Worm (Caenorhabditis elegans) whole organism, L4/young adult: ENCODE results near the gene C05G5.3.
A peak's percentile ranks its signal among the peaks of the same experiment; 100 is the strongest.

ENCODE experiments used
- W03F9.2 ChIP-seq: fragments of 150-350 bp; optimal IDR thresholded peaks from 2 replicates; lab custom pipeline; 2014; ENCODE audit warnings: missing biosample characterization, missing genetic modification characterization
- dao-5 ChIP-seq: sonication (generic microtip); optimal IDR thresholded peaks from 2 replicates; lab custom pipeline; 2016; ENCODE audit warnings: missing genotype, missing genetic modification characterization, moderate library complexity, missing compliant biosample characterization
- him-1 ChIP-seq: sonication (generic microtip); optimal IDR thresholded peaks from 2 replicates; lab custom pipeline; 2016; ENCODE audit warnings: missing genotype, missing genetic modification reagents, missing genetic modification characterization, missing compliant biosample characterization

DNA sequence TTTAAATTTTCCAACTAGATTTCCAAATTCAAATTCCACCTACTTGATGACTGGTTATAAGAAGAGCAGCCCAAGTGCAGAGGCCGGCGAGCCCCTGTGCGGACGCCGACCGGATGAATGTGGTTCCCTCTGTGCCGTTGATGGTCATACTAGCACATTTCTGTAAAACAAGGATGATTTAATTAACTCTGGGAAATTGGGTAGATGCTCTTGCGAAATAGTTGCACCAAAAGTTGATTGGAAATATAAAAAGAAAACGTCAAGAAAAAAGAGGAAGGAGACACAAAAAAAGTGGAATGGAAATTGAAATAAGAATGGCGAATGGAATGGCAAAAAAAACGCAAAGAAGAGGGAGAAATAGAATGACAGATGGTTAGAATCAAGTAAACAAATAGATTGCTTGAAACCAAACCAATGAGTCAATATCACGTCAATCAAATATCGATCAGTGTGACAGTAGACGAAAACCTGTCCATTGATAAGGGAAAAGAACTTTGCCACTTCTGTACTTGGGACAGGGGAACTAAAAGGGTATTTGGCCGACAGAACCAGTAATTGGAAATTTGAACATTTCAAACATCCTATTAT lies 45.0 kb downstream of the C05G5.3 start, which contains the start of gene tmem-184:
- no peak for TF ChIP-seq him-1 (tag; lab: Kevin White, UChicago)
- TF ChIP-seq dao-5 (tag; lab: Kevin White, UChicago): no peak
- TF ChIP-seq W03F9.2: peak; percentile 49
